Fruit fly (Drosophila melanogaster): ENCODE results near the gene CG4911.

CG4911 gene

dm6 chr3L:9023627-9024026 lies 48.9 kb downstream of the CG4911 start (continued):
- TF ChIP-seq maf-S (GFP tag; optimal IDR thresholded peaks at IDR 0.05) (peak; percentile 22), MBD-R2 (GFP tag; IDR thresholded peaks at IDR 0.05) (0 out of 2 replicates have a peak, but pooled peaks have one; percentile 22), seq (GFP tag; IDR thresholded peaks at IDR 0.05) (no peak), slp2 (GFP tag; optimal IDR thresholded peaks at IDR 0.05) (peak; percentile 33), kay (GFP tag; optimal IDR thresholded peaks at IDR 0.05) (no peak), sob (GFP tag; IDR thresholded peaks at IDR 0.05) (peak; percentile 49; the same call in 1 of the 2 replicates), NC2β (GFP tag; optimal IDR thresholded peaks at IDR 0.05) (peak; percentile 71), CG6765 (GFP tag; optimal IDR thresholded peaks at IDR 0.05) (no peak), Ravus (GFP tag; IDR thresholded peaks at IDR 0.05) (no peak), Mes4 (GFP tag; optimal IDR thresholded peaks at IDR 0.05) (peak; percentile 51), CG12769 (tag; optimal IDR thresholded peaks at IDR 0.05) (peak; percentile 34), gcm (GFP tag; optimal IDR thresholded peaks at IDR 0.05) (peak; percentile 51), CG14441 (GFP tag; IDR thresholded peaks at IDR 0.05) (peak; percentile 28; the same call in 1 of the 2 replicates), ac (GFP tag; optimal IDR thresholded peaks at IDR 0.05) (peak; percentile 87), CG10274 (GFP tag; optimal IDR thresholded peaks at IDR 0.05) (peak; percentile 19), CG9609 (GFP tag; optimal IDR thresholded peaks at IDR 0.05) (peak; percentile 58), Asciz (GFP tag; optimal IDR thresholded peaks at IDR 0.05) (no peak), luna (GFP tag; optimal IDR thresholded peaks at IDR 0.05) (no peak), Dip2 (GFP tag; IDR thresholded peaks at IDR 0.05) (no peak), CG13775 (GFP tag; optimal IDR thresholded peaks at IDR 0.05) (peak; percentile 77), CoRest (tag; optimal IDR thresholded peaks at IDR 0.05) (peak; percentile 57), Awh (GFP tag; IDR thresholded peaks at IDR 0.05) (no peak), CG8944 (GFP tag; optimal IDR thresholded peaks at IDR 0.05) (peak; percentile 55), CG9932 (GFP tag; IDR thresholded peaks at IDR 0.05) (no peak), nau (GFP tag; optimal IDR thresholded peaks at IDR 0.05) (no peak), Ets65A (GFP tag) (peak; percentile 96), crol (GFP tag; IDR thresholded peaks at IDR 0.05) (no peak), CG3281 (GFP tag; optimal IDR thresholded peaks at IDR 0.05) (peak; percentile 35), CG7357 (GFP tag; IDR thresholded peaks at IDR 0.05) (no peak), CG13424 (tag; optimal IDR thresholded peaks at IDR 0.05) (peak; percentile 55), exex (tag; optimal IDR thresholded peaks at IDR 0.05) (no peak), pzg (GFP tag; optimal IDR thresholded peaks at IDR 0.05) (no peak), Mad (GFP tag; optimal IDR thresholded peaks at IDR 0.05) (peak; percentile 58), Fer2 (tag; optimal IDR thresholded peaks at IDR 0.05) (no peak), oc (tag; optimal IDR thresholded peaks at IDR 0.05) (no peak), NC2α (GFP tag; optimal IDR thresholded peaks at IDR 0.05) (peak; percentile 60), CG15073 (GFP tag; optimal IDR thresholded peaks at IDR 0.05) (no peak), Lim3 (GFP tag; IDR thresholded peaks at IDR 0.05) (no peak), CG4328 (GFP tag; optimal IDR thresholded peaks at IDR 0.05) (no peak), tio (GFP tag; optimal IDR thresholded peaks at IDR 0.05) (peak; percentile 64), kni (GFP tag; optimal IDR thresholded peaks at IDR 0.05) (no peak), CG6272 (GFP tag; IDR thresholded peaks at IDR 0.05) (no peak), Nf-YC (tag; optimal IDR thresholded peaks at IDR 0.05) (no peak), psq (GFP tag; optimal IDR thresholded peaks at IDR 0.05) (peak; percentile 17), CG10979 (tag; optimal IDR thresholded peaks at IDR 0.05) (peak; percentile 83), row (GFP tag; IDR thresholded peaks at IDR 0.05) (peak; percentile 75), CG18764 (GFP tag; optimal IDR thresholded peaks at IDR 0.05) (no peak), Meics (GFP tag; optimal IDR thresholded peaks at IDR 0.05) (peak; percentile 42), Fer3 (tag; optimal IDR thresholded peaks at IDR 0.05) (peak; percentile 15), tin (GFP tag; optimal IDR thresholded peaks at IDR 0.05) (peak; percentile 61), hb (GFP tag; IDR thresholded peaks at IDR 0.05; ENCODE audit: partially characterized antibody) (no peak), CG6683 (GFP tag; optimal IDR thresholded peaks at IDR 0.05) (no peak)
